Fruit fly (Drosophila melanogaster) whole organism, embryonic: ENCODE data around the gene pyd.
A peak's percentile ranks its signal among the peaks of the same experiment; 100 is the strongest.

Source experiments
- C15 ChIP-seq: fragments of 200-800 bp; sonication (Bioruptor generic); IDR thresholded peaks from 3 replicates; pipeline ENCODE4 v1.3.6; 2022; ENCODE audit warnings: missing biosample characterization, missing genetic modification characterization
- CG10267 ChIP-seq: fragments of 200-800 bp; sonication (Bioruptor generic); optimal IDR thresholded peaks from 2 replicates; lab custom pipeline; 2018; ENCODE audit warnings: missing biosample characterization, mild to moderate bottlenecking, missing genetic modification characterization, moderate library complexity
- CG10654 ChIP-seq: fragments of 200-800 bp; sonication (Bioruptor generic); optimal IDR thresholded peaks from 2 replicates; lab custom pipeline; 2016; ENCODE audit warnings: missing biosample characterization, missing genetic modification characterization
- CG12155 ChIP-seq: fragments of 200-800 bp; sonication (Bioruptor generic); optimal IDR thresholded peaks from 3 replicates; lab custom pipeline; 2016; ENCODE audit warnings: missing biosample characterization, missing genetic modification characterization
- CG12942 ChIP-seq: fragments of 200-800 bp; sonication (Bioruptor generic); optimal IDR thresholded peaks from 3 replicates; lab custom pipeline; 2016; ENCODE audit warnings: missing biosample characterization, missing genetic modification characterization
- CG13287 ChIP-seq: fragments of 200-800 bp; sonication (Bioruptor generic); IDR thresholded peaks from 2 replicates; pipeline ENCODE4 v1.3.6; 2022; ENCODE audit warnings: missing biosample characterization, missing genetic modification characterization; ENCODE audit not compliant: partially characterized antibody
- CG14441 ChIP-seq: fragments of 200-800 bp; sonication (Bioruptor generic); IDR thresholded peaks from 2 replicates; pipeline ENCODE4 v1.3.6; 2022; ENCODE audit warnings: missing biosample characterization, missing genetic modification characterization
- CG1529 ChIP-seq: fragments of 200-800 bp; sonication (Bioruptor generic); optimal IDR thresholded peaks from 3 replicates; lab custom pipeline; 2018; ENCODE audit warnings: missing biosample characterization, missing genetic modification characterization
- CG17385 ChIP-seq: fragments of 200-800 bp; sonication (Bioruptor generic); optimal IDR thresholded peaks from 3 replicates; lab custom pipeline; 2018; ENCODE audit warnings: missing biosample characterization, mild to moderate bottlenecking, missing genetic modification characterization
- CG17612 ChIP-seq: fragments of 200-800 bp; sonication (Bioruptor generic); IDR thresholded peaks from 2 replicates; pipeline ENCODE4 v1.3.6; 2022; ENCODE audit warnings: missing biosample characterization, missing genetic modification characterization
- CG18262 ChIP-seq: fragments of 200-800 bp; optimal IDR thresholded peaks from 3 replicates; lab custom pipeline; 2019; ENCODE audit warnings: missing biosample characterization, mild to moderate bottlenecking, missing genetic modification characterization, moderate library complexity
- CG18476 ChIP-seq: fragments of 200-800 bp; sonication (Bioruptor generic); optimal IDR thresholded peaks from 2 replicates; lab custom pipeline; 2016; ENCODE audit warnings: missing biosample characterization, mild to moderate bottlenecking, missing genetic modification characterization
- CG2199 ChIP-seq: fragments of 200-800 bp; sonication (Bioruptor generic); IDR thresholded peaks from 3 replicates; pipeline ENCODE4 v1.3.6; 2022; ENCODE audit warnings: missing biosample characterization, missing genetic modification characterization
- CG31441 ChIP-seq: fragments of 200-800 bp; sonication (Bioruptor generic); IDR thresholded peaks from 2 replicates; pipeline ENCODE4 v1.3.6; 2022; ENCODE audit warnings: missing biosample characterization, missing genetic modification characterization
- CG5245 ChIP-seq: fragments of 200-800 bp; sonication (Bioruptor generic); optimal IDR thresholded peaks from 3 replicates; lab custom pipeline; 2016; ENCODE audit warnings: missing biosample characterization, missing genetic modification characterization
- CG6272 ChIP-seq: fragments of 200-800 bp; sonication (Bioruptor generic); IDR thresholded peaks from 2 replicates; pipeline ENCODE4 v1.3.6; 2022; ENCODE audit warnings: missing biosample characterization, missing genetic modification characterization
- CG8359 ChIP-seq: fragments of 200-800 bp; sonication (Bioruptor generic); optimal IDR thresholded peaks from 2 replicates; lab custom pipeline; 2017; ENCODE audit warnings: missing biosample characterization, mild to moderate bottlenecking, missing genetic modification characterization, borderline replicate concordance
- CHES-1-like ChIP-seq: fragments of 200-800 bp; sonication (Bioruptor generic); optimal IDR thresholded peaks from 2 replicates; lab custom pipeline; 2016; ENCODE audit warnings: missing biosample characterization, missing genetic modification characterization
- CkIIα-i1 ChIP-seq: fragments of 200-800 bp; sonication (Bioruptor generic); IDR thresholded peaks from 2 replicates; pipeline ENCODE4 v1.3.6; 2022; ENCODE audit warnings: missing biosample characterization, missing genetic modification characterization
- Eip74EF ChIP-seq, 2 experiments: fragments of 200-800 bp in 1 of 2; fragments of >200 bp in 1 of 2; sonication (Bioruptor generic) in 1 of 2; optimal IDR thresholded peaks; 2 replicates each; lab custom pipeline; 2017 to 2019; ENCODE audit warnings: missing biosample characterization in 2 of 2, missing genetic modification characterization in 2 of 2, mild to moderate bottlenecking in 1 of 2, moderate library complexity in 1 of 2
- Ets97D ChIP-seq: fragments of 200-800 bp; sonication (Bioruptor generic); optimal IDR thresholded peaks from 3 replicates; lab custom pipeline; 2016; ENCODE audit warnings: missing biosample characterization, missing genetic modification characterization
- MTF-1 ChIP-seq: fragments of 200-800 bp; sonication (Bioruptor generic); optimal IDR thresholded peaks from 2 replicates; lab custom pipeline; 2018; ENCODE audit warnings: missing biosample characterization, mild to moderate bottlenecking, missing genetic modification characterization, borderline replicate concordance
- Nf-YA ChIP-seq: fragments of 200-800 bp; sonication (Bioruptor generic); IDR thresholded peaks from 2 replicates; pipeline ENCODE4 v1.3.6; 2022; ENCODE audit warnings: missing biosample characterization, missing genetic modification characterization
- Six4 ChIP-seq: fragments of 200-800 bp; sonication (Bioruptor generic); optimal IDR thresholded peaks from 2 replicates; lab custom pipeline; 2016; ENCODE audit warnings: missing biosample characterization, missing genetic modification characterization
- Sry-δ ChIP-seq: fragments of 200-800 bp; sonication (Bioruptor generic); optimal IDR thresholded peaks from 2 replicates; lab custom pipeline; 2016; ENCODE audit warnings: missing biosample characterization, missing genetic modification characterization
- al ChIP-seq: fragments of 200-800 bp; sonication (Bioruptor generic); IDR thresholded peaks from 2 replicates; pipeline ENCODE4 v1.3.6; 2022; ENCODE audit warnings: missing biosample characterization, missing genetic modification characterization
- amos ChIP-seq: fragments of 200-800 bp; sonication (Bioruptor generic); IDR thresholded peaks from 2 replicates; pipeline ENCODE4 v1.3.6; 2022; ENCODE audit warnings: missing biosample characterization, missing genetic modification characterization; ENCODE audit not compliant: partially characterized antibody
- ato ChIP-seq: fragments of 200-800 bp; sonication (Bioruptor generic); IDR thresholded peaks from 2 replicates; pipeline ENCODE4 v1.3.6; 2022; ENCODE audit warnings: missing biosample characterization, missing genetic modification characterization; ENCODE audit not compliant: partially characterized antibody
- br ChIP-seq: fragments of >200 bp; optimal IDR thresholded peaks from 2 replicates; lab custom pipeline; 2017
- btn ChIP-seq: fragments of 200-800 bp; sonication (Bioruptor generic); optimal IDR thresholded peaks from 2 replicates; lab custom pipeline; 2016; ENCODE audit warnings: missing biosample characterization, missing genetic modification characterization
- cad ChIP-seq: fragments of >200 bp; optimal IDR thresholded peaks from 2 replicates; lab custom pipeline; 2017; ENCODE audit warnings: missing biosample characterization, missing genetic modification characterization
- chm ChIP-seq: fragments of 200-800 bp; sonication (Bioruptor generic); IDR thresholded peaks from 2 replicates; pipeline ENCODE4 v1.3.6; 2022; ENCODE audit warnings: missing biosample characterization, missing genetic modification characterization
- crc ChIP-seq: fragments of 200-800 bp; sonication (Bioruptor generic); optimal IDR thresholded peaks from 2 replicates; lab custom pipeline; 2016; ENCODE audit warnings: missing biosample characterization, missing genetic modification characterization
- fd102C ChIP-seq: fragments of 200-800 bp; sonication (Bioruptor generic); optimal IDR thresholded peaks from 2 replicates; lab custom pipeline; 2018; ENCODE audit warnings: missing biosample characterization, mild to moderate bottlenecking, missing genetic modification characterization, moderate library complexity
- gcm ChIP-seq: fragments of 200-800 bp; sonication (Bioruptor generic); optimal IDR thresholded peaks from 2 replicates; lab custom pipeline; 2019; ENCODE audit warnings: missing biosample characterization, mild to moderate bottlenecking, missing genetic modification characterization, moderate library complexity
- gem ChIP-seq: fragments of 200-800 bp; sonication (Bioruptor generic); optimal IDR thresholded peaks from 2 replicates; lab custom pipeline; 2019; ENCODE audit warnings: missing biosample characterization, mild to moderate bottlenecking, missing genetic modification characterization, moderate library complexity
- gfzf ChIP-seq: fragments of 200-800 bp; sonication (Bioruptor generic); optimal IDR thresholded peaks from 2 replicates; lab custom pipeline; 2016; ENCODE audit warnings: missing biosample characterization, mild to moderate bottlenecking, missing genetic modification characterization, moderate library complexity
- grau ChIP-seq: fragments of 200-800 bp; optimal IDR thresholded peaks from 3 replicates; lab custom pipeline; 2019; ENCODE audit warnings: missing biosample characterization, mild to moderate bottlenecking, missing genetic modification characterization, moderate library complexity
- knrl ChIP-seq: fragments of 200-800 bp; sonication (Bioruptor generic); IDR thresholded peaks from 3 replicates; pipeline ENCODE4 v1.3.6; 2022; ENCODE audit warnings: missing biosample characterization, missing genetic modification characterization; ENCODE audit not compliant: partially characterized antibody
- mam ChIP-seq: fragments of 200-800 bp; sonication (Bioruptor generic); optimal IDR thresholded peaks from 3 replicates; lab custom pipeline; 2016; ENCODE audit warnings: missing biosample characterization, missing genetic modification characterization
- nau ChIP-seq: fragments of 200-800 bp; sonication (Bioruptor generic); optimal IDR thresholded peaks from 3 replicates; lab custom pipeline; 2017; ENCODE audit warnings: missing biosample characterization, mild to moderate bottlenecking, missing genetic modification characterization, missing genetic modification reagents
- pb ChIP-seq: fragments of 200-800 bp; sonication (Bioruptor generic); optimal IDR thresholded peaks from 3 replicates; lab custom pipeline; 2016; ENCODE audit warnings: missing biosample characterization, missing genetic modification characterization
- pnt ChIP-seq: fragments of 200-800 bp; sonication (Bioruptor generic); optimal IDR thresholded peaks from 3 replicates; lab custom pipeline; 2016; ENCODE audit warnings: missing biosample characterization, missing genetic modification characterization
- sc ChIP-seq, 3 experiments: fragments of >200 bp in 2 of 3; fragments of 200-800 bp in 1 of 3; sonication (Bioruptor generic) in 1 of 3; optimal IDR thresholded peaks; 2 replicates in 2 of 3; 3 replicates in 1 of 3; lab custom pipeline; 2017; ENCODE audit warnings: mild to moderate bottlenecking in 1 of 3, missing biosample characterization in 1 of 3, missing genetic modification characterization in 1 of 3, missing genetic modification reagents in 1 of 3
- sens ChIP-seq: fragments of 200-800 bp; sonication (Bioruptor generic); peaks from one replicate; lab custom pipeline; 2016; ENCODE audit warnings: missing biosample characterization, missing genetic modification characterization
- tll ChIP-seq, 2 experiments: fragments of 200-800 bp in 1 of 2; fragments of >200 bp in 1 of 2; sonication (Bioruptor generic) in 1 of 2; optimal IDR thresholded peaks; 2 replicates each; lab custom pipeline; 2017 to 2019; ENCODE audit warnings: missing biosample characterization in 2 of 2, missing genetic modification characterization in 2 of 2, mild to moderate bottlenecking in 1 of 2, moderate library complexity in 1 of 2
- tx ChIP-seq: fragments of 200-800 bp; sonication (Bioruptor generic); optimal IDR thresholded peaks from 2 replicates; lab custom pipeline; 2016; ENCODE audit warnings: missing biosample characterization, missing genetic modification characterization
- zen ChIP-seq: fragments of 200-800 bp; sonication (Bioruptor generic); optimal IDR thresholded peaks from 3 replicates; lab custom pipeline; 2018; ENCODE audit warnings: missing biosample characterization, mild to moderate bottlenecking, missing genetic modification characterization, moderate library complexity
- zf30C ChIP-seq: fragments of 200-800 bp; sonication (Bioruptor generic); optimal IDR thresholded peaks from 3 replicates; lab custom pipeline; 2018; ENCODE audit warnings: missing biosample characterization, mild to moderate bottlenecking, missing genetic modification characterization

Gene pyd

DNA sequence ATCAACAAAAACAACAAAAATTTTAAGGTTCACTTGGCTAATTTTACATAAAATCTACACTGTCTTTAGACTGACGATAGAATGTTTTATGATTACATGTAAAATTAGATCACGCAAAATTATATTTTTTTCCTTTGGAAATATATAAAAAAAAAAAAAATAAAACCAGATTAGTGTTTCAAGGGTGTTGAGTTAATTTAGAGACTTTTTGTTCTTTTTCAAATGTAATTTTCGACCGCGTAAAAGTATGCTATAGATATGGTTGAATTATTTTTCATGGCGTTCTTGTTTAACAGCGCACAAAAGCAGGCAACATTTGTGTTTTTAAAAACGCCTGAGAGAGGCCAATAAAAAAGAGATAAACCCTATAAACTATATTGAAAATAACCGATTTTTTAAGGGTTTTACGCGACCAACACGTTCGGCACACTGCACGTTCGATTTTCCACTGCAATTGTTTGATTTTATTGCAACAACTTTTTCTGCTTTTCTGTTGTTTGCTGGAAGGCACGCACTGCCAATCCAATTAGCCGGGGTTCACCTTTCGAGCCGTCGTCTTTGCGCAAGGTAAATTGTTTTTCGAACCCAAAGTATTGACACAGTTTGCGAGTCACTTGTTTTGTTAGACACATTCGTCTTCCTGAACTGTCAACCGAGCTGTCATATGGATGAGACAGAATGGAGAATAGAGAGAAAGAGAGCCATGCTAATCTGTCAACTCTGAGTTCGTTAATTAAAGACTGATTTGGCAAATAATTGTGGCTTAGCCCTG lies 68.4 kb downstream of the pyd start (continued):
- TF ChIP-seq CG8359 (GFP tag; lab: Kevin White, UChicago), result no peak
- 0 out of 2 replicates have a peak, but pooled peaks have one; percentile 35 for TF ChIP-seq CG31441 (GFP tag; lab: Robert Waterston, UW)
- peak; percentile 5 for TF ChIP-seq gem (tag; lab: Kevin White, UChicago)
- 0 out of 3 replicates have a peak, but pooled peaks have one; percentile 49 for TF ChIP-seq CG2199 (GFP tag; lab: Robert Waterston, UW)
- TF ChIP-seq br (lab: Kevin White, UChicago), result no peak
- TF ChIP-seq al (GFP tag; lab: Robert Waterston, UW), result no peak
- peak; percentile 2 for TF ChIP-seq gcm (GFP tag; lab: Kevin White, UChicago)
- no peak for TF ChIP-seq Sry-δ
- TF ChIP-seq CG12942 (GFP tag; lab: Kevin White, UChicago), result no peak
- no peak for TF ChIP-seq mam (GFP tag; lab: Kevin White, UChicago)
- no peak for TF ChIP-seq CkIIα-i1 (GFP tag; lab: Robert Waterston, UW)
- TF ChIP-seq CG10654 (GFP tag; lab: Kevin White, UChicago), result no peak
- TF ChIP-seq cad, result peak; percentile 50
- TF ChIP-seq gfzf (GFP tag; lab: Kevin White, UChicago), result no peak
- TF ChIP-seq CG18476 (GFP tag; lab: Kevin White, UChicago), result no peak
- TF ChIP-seq CG5245, result no peak
- no peak for TF ChIP-seq zf30C (GFP tag; lab: Kevin White, UChicago)
- TF ChIP-seq CG17612 (GFP tag; lab: Robert Waterston, UW), result no peak
- TF ChIP-seq CG18262 (tag; lab: Kevin White, UChicago), result peak; percentile 5
- TF ChIP-seq CG13287 (GFP tag; lab: Robert Waterston, UW), result no peak
- TF ChIP-seq MTF-1 (GFP tag; lab: Kevin White, UChicago), result no peak
- peak; percentile 26 for TF ChIP-seq CG10267 (tag; lab: Kevin White, UChicago)
- no peak for TF ChIP-seq Eip74EF (GFP tag; optimal IDR thresholded peaks at IDR 0.05; lab: Kevin White, UChicago)
- peak; percentile 31 for TF ChIP-seq sens (GFP tag; lab: Kevin White, UChicago)
- no peak for TF ChIP-seq C15 (GFP tag; lab: Robert Waterston, UW)
- TF ChIP-seq Nf-YA, result no peak
- no peak for TF ChIP-seq tll (GFP tag; optimal IDR thresholded peaks at IDR 0.05; lab: Kevin White, UChicago)
- TF ChIP-seq btn (GFP tag; lab: Kevin White, UChicago), result no peak
- TF ChIP-seq pnt (GFP tag; lab: Kevin White, UChicago), result no peak
- TF ChIP-seq crc, result no peak
- TF ChIP-seq CG6272 (GFP tag; lab: Robert Waterston, UW), result no peak
- TF ChIP-seq pb (GFP tag; lab: Kevin White, UChicago), result no peak
- TF ChIP-seq CG17385, result no peak
- 0 out of 2 replicates have a peak, but pooled peaks have one; percentile 7 for TF ChIP-seq ato (GFP tag; lab: Robert Waterston, UW)
- TF ChIP-seq tx, result no peak
- TF ChIP-seq grau (tag; lab: Kevin White, UChicago), result no peak
- TF ChIP-seq zen, result no peak
- no peak for TF ChIP-seq amos
- TF ChIP-seq chm (GFP tag; lab: Robert Waterston, UW), result 0 out of 2 replicates have a peak, but pooled peaks have one; percentile 15
- TF ChIP-seq sc (optimal IDR thresholded peaks at IDR 0.05; lab: Kevin White, UChicago), result no peak
- TF ChIP-seq sc (GFP tag; optimal IDR thresholded peaks at IDR 0.05; lab: Kevin White, UChicago), result no peak
- TF ChIP-seq Six4 (GFP tag; lab: Kevin White, UChicago), result no peak
- TF ChIP-seq fd102C (GFP tag; lab: Kevin White, UChicago), result no peak
- no peak for TF ChIP-seq CG14441 (GFP tag; lab: Robert Waterston, UW)
- TF ChIP-seq CG1529 (GFP tag; lab: Kevin White, UChicago), result no peak
- no peak for TF ChIP-seq knrl (GFP tag; lab: Robert Waterston, UW)
- TF ChIP-seq Ets97D (GFP tag; lab: Kevin White, UChicago), result no peak
- no peak for TF ChIP-seq CG12155 (GFP tag; lab: Kevin White, UChicago)
- TF ChIP-seq nau (GFP tag; lab: Kevin White, UChicago), result no peak
- no peak for TF ChIP-seq CHES-1-like (GFP tag; lab: Kevin White, UChicago)
